Fruit fly (Drosophila melanogaster): ENCODE measurements around the gene Ggamma30A.

Ggamma30A gene

DNA sequence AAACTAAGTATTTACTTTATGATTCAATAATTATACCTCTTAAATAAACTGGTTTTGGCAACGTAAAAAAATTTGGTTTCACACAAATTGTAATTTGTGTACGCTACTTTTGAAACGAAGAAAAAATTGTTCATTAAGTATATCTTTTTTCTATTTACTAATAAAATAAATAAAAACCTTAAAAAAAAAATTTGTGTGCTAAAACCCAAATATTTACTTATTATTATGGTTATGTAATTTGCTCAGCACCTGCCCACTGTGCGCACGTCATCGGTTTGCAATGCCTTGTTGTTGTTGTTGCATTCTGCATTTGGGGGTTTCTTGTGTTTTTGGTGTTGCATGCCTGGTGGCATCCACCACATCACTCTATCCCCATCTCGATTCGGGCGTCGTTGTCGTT is 49.2 kb upstream of the Ggamma30A start (continued):
- TF ChIP-seq Ptx1 (GFP tag; IDR thresholded peaks at IDR 0.05), result peak; percentile 45
- no peak for TF ChIP-seq nerfin-2 (GFP tag; IDR thresholded peaks at IDR 0.05; ENCODE audit: partially characterized antibody)
- no peak for TF ChIP-seq CG30020 (tag; optimal IDR thresholded peaks at IDR 0.05)
- no peak for TF ChIP-seq ranshi (GFP tag; IDR thresholded peaks at IDR 0.05)
- TF ChIP-seq kah (GFP tag; optimal IDR thresholded peaks at IDR 0.05), result no peak
- TF ChIP-seq Vsx1 (GFP tag; optimal IDR thresholded peaks at IDR 0.05), result no peak
- TF ChIP-seq ac (GFP tag; optimal IDR thresholded peaks at IDR 0.05), result no peak
- no peak for TF ChIP-seq Fer2 (tag; optimal IDR thresholded peaks at IDR 0.05)
- TF ChIP-seq CG30403 (GFP tag; optimal IDR thresholded peaks at IDR 0.05), result peak; percentile 40
- TF ChIP-seq Blimp-1 (GFP tag; optimal IDR thresholded peaks at IDR 0.05), result peak; percentile 64
- peak; percentile 4 for TF ChIP-seq CG2202 (tag; optimal IDR thresholded peaks at IDR 0.05)
- no peak for TF ChIP-seq CG8765 (GFP tag; IDR thresholded peaks at IDR 0.05)
- TF ChIP-seq HmgD (GFP tag; optimal IDR thresholded peaks at IDR 0.05), result no peak
- peak in 1 of 2 experiments; percentile 10 for TF ChIP-seq chif (GFP tag; optimal IDR thresholded peaks at IDR 0.05)
- peak; percentile 40 for TF ChIP-seq grau (tag; optimal IDR thresholded peaks at IDR 0.05)
- no peak for TF ChIP-seq sim (GFP tag; IDR thresholded peaks at IDR 0.05)
- TF ChIP-seq pum (GFP tag; optimal IDR thresholded peaks at IDR 0.05), result no peak
- TF ChIP-seq CG1602 (GFP tag; optimal IDR thresholded peaks at IDR 0.05), result peak; percentile 24
- TF ChIP-seq Neu2 (GFP tag; optimal IDR thresholded peaks at IDR 0.05; ENCODE audit: borderline replicate concordance), result no peak
- TF ChIP-seq pho (GFP tag; optimal IDR thresholded peaks at IDR 0.05), result no peak
- no peak for TF ChIP-seq h (optimal IDR thresholded peaks at IDR 0.05)
- no peak for TF ChIP-seq CG9609 (GFP tag; optimal IDR thresholded peaks at IDR 0.05)
- TF ChIP-seq Sox100B (GFP tag; optimal IDR thresholded peaks at IDR 0.05), result peak; percentile 71
- no peak for TF ChIP-seq bab2 (GFP tag; optimal IDR thresholded peaks at IDR 0.05)
- no peak for TF ChIP-seq cg (GFP tag; optimal IDR thresholded peaks at IDR 0.05)
- TF ChIP-seq CG13624 (GFP tag; optimal IDR thresholded peaks at IDR 0.05), result no peak
- no peak; the same call in 2 of the 3 replicates for TF ChIP-seq sr (GFP tag; IDR thresholded peaks at IDR 0.05)
- no peak for TF ChIP-seq pfk (GFP tag; optimal IDR thresholded peaks at IDR 0.05)
- TF ChIP-seq CG4404 (GFP tag; IDR thresholded peaks at IDR 0.05), result no peak
- no peak for TF ChIP-seq CG10431 (GFP tag; optimal IDR thresholded peaks at IDR 0.05)
- TF ChIP-seq CG12659 (GFP tag; optimal IDR thresholded peaks at IDR 0.05), result peak; percentile 17
- TF ChIP-seq amos (GFP tag; IDR thresholded peaks at IDR 0.05; ENCODE audit: partially characterized antibody), result no peak
- TF ChIP-seq Elba2 (GFP tag; optimal IDR thresholded peaks at IDR 0.05), result no peak
- no peak for TF ChIP-seq CG13296 (GFP tag; optimal IDR thresholded peaks at IDR 0.05)
- TF ChIP-seq CG13894 (tag; optimal IDR thresholded peaks at IDR 0.05), result no peak
- TF ChIP-seq CG6791 (GFP tag; IDR thresholded peaks at IDR 0.05; ENCODE audit: partially characterized antibody), result no peak
- TF ChIP-seq Dip2 (GFP tag; IDR thresholded peaks at IDR 0.05), result no peak
- TF ChIP-seq ewg (GFP tag; optimal IDR thresholded peaks at IDR 0.05), result peak; percentile 33
- TF ChIP-seq CG10565 (GFP tag; optimal IDR thresholded peaks at IDR 0.05), result no peak
- TF ChIP-seq CG4730 (GFP tag; IDR thresholded peaks at IDR 0.05), result no peak
- no peak for TF ChIP-seq Jarid2 (GFP tag; optimal IDR thresholded peaks at IDR 0.05)
- TF ChIP-seq cato (GFP tag; optimal IDR thresholded peaks at IDR 0.05; ENCODE audit: borderline replicate concordance), result no peak
- TF ChIP-seq Trl (optimal IDR thresholded peaks at IDR 0.05), result no peak
- no peak for TF ChIP-seq Trl (GFP tag; optimal IDR thresholded peaks at IDR 0.05)
- peak; percentile 56; the same call in 1 of the 2 replicates for TF ChIP-seq CG31441 (GFP tag; IDR thresholded peaks at IDR 0.05)
- peak in 1 of 2 experiments; percentile 34 for TF ChIP-seq dpn (GFP tag; optimal IDR thresholded peaks at IDR 0.05)
- TF ChIP-seq CG7556 (GFP tag; optimal IDR thresholded peaks at IDR 0.05), result peak; percentile 12
- no peak for TF ChIP-seq lov (optimal IDR thresholded peaks at IDR 0.05)
- no peak for TF ChIP-seq lov (GFP tag; IDR thresholded peaks at IDR 0.05)
- TF ChIP-seq CG14667 (GFP tag; IDR thresholded peaks at IDR 0.05), result peak; percentile 15; the same call in 1 of the 2 replicates
- TF ChIP-seq CG17829 (tag; optimal IDR thresholded peaks at IDR 0.05), result peak; percentile 29
- no peak for TF ChIP-seq danr (GFP tag; IDR thresholded peaks at IDR 0.05)
